Fruit fly (Drosophila melanogaster) whole organism, pupa: ENCODE data around the gene CG1677.

Source experiments
- CG10348 ChIP-seq: fragments of 200-800 bp; sonication (Bioruptor generic); IDR thresholded peaks from 2 replicates; pipeline ENCODE4 v1.3.6; 2022; ENCODE audit warnings: missing biosample characterization, missing genetic modification characterization
- CG12605 ChIP-seq: fragments of 200-800 bp; sonication (Bioruptor generic); IDR thresholded peaks from 2 replicates; pipeline ENCODE4 v1.3.6; 2022; ENCODE audit warnings: missing biosample characterization, missing genetic modification characterization
- CG13204 ChIP-seq: fragments of 200-800 bp; sonication (Bioruptor generic); optimal IDR thresholded peaks from 2 replicates; lab custom pipeline; 2018; ENCODE audit warnings: missing biosample characterization, mild to moderate bottlenecking, missing genetic modification characterization, moderate library complexity
- CG14655 ChIP-seq: fragments of 200-800 bp; sonication (Bioruptor generic); optimal IDR thresholded peaks from 3 replicates; lab custom pipeline; 2017; ENCODE audit warnings: mild to moderate bottlenecking, missing biosample characterization, missing genetic modification reagents, missing genetic modification characterization
- CG15710 ChIP-seq: fragments of 200-800 bp; sonication (Bioruptor generic); optimal IDR thresholded peaks from 2 replicates; lab custom pipeline; 2018; ENCODE audit warnings: missing biosample characterization, mild to moderate bottlenecking, missing genetic modification characterization, moderate library complexity
- CG17806 ChIP-seq: fragments of 200-800 bp; sonication (Bioruptor generic); optimal IDR thresholded peaks from 2 replicates; lab custom pipeline; 2018; ENCODE audit warnings: missing biosample characterization, mild to moderate bottlenecking, missing genetic modification characterization, moderate library complexity
- CG32121 ChIP-seq: fragments of 200-800 bp; sonication (Bioruptor generic); IDR thresholded peaks from 2 replicates; pipeline ENCODE4 v1.3.6; 2022; ENCODE audit warnings: missing biosample characterization, missing genetic modification characterization
- CG34367 ChIP-seq: fragments of 200-800 bp; sonication (Bioruptor generic); optimal IDR thresholded peaks from 2 replicates; lab custom pipeline; 2018; ENCODE audit warnings: missing biosample characterization, mild to moderate bottlenecking, missing genetic modification characterization
- CG4496 ChIP-seq: fragments of 200-800 bp; sonication (Bioruptor generic); IDR thresholded peaks from 3 replicates; pipeline ENCODE4 v1.3.6; 2022; ENCODE audit warnings: missing biosample characterization, missing genetic modification characterization
- CG8159 ChIP-seq: fragments of 200-800 bp; sonication (Bioruptor generic); optimal IDR thresholded peaks from 3 replicates; lab custom pipeline; 2018; ENCODE audit warnings: missing biosample characterization, mild to moderate bottlenecking, missing genetic modification characterization, moderate library complexity
- CG8301 ChIP-seq: fragments of 200-800 bp; sonication (Bioruptor generic); optimal IDR thresholded peaks from 2 replicates; lab custom pipeline; 2018; ENCODE audit warnings: missing biosample characterization, mild to moderate bottlenecking, missing genetic modification characterization
- CG9948 ChIP-seq: fragments of 200-800 bp; sonication (Bioruptor generic); optimal IDR thresholded peaks from 2 replicates; lab custom pipeline; 2018; ENCODE audit warnings: missing biosample characterization, mild to moderate bottlenecking, missing genetic modification characterization, moderate library complexity
- D1 ChIP-seq: fragments of 200-800 bp; sonication (Bioruptor generic); optimal IDR thresholded peaks from 2 replicates; lab custom pipeline; 2018; ENCODE audit warnings: missing biosample characterization, mild to moderate bottlenecking, missing genetic modification characterization, moderate library complexity
- EcR ChIP-seq: fragments of 200-800 bp; sonication (Bioruptor generic); optimal IDR thresholded peaks from 3 replicates; lab custom pipeline; 2019; ENCODE audit warnings: missing biosample characterization, missing genetic modification characterization, mild to moderate bottlenecking, moderate library complexity, missing genetic modification reagents
- Ets98B ChIP-seq: fragments of 200-800 bp; sonication (Bioruptor generic); IDR thresholded peaks from 2 replicates; pipeline ENCODE4 v1.3.6; 2022; ENCODE audit warnings: missing biosample characterization, missing genetic modification characterization
- Pif1A ChIP-seq: fragments of 200-800 bp; sonication (Bioruptor generic); optimal IDR thresholded peaks from 3 replicates; lab custom pipeline; 2016; ENCODE audit warnings: missing biosample characterization, missing genetic modification characterization
- Pif1B ChIP-seq: fragments of 200-800 bp; sonication (Bioruptor generic); optimal IDR thresholded peaks from 3 replicates; lab custom pipeline; 2016; ENCODE audit warnings: missing biosample characterization, missing genetic modification characterization
- Snoo ChIP-seq: fragments of 200-800 bp; sonication (Bioruptor generic); optimal IDR thresholded peaks from 3 replicates; lab custom pipeline; 2017; ENCODE audit warnings: missing biosample characterization, mild to moderate bottlenecking, missing genetic modification characterization, inconsistent platforms
- fd96Ca ChIP-seq: fragments of 200-800 bp; sonication (Bioruptor generic); IDR thresholded peaks from 3 replicates; pipeline ENCODE4 v1.3.6; 2022; ENCODE audit warnings: missing biosample characterization, missing genetic modification characterization
- gl ChIP-seq: fragments of 200-800 bp; sonication (Bioruptor generic); optimal IDR thresholded peaks from 2 replicates; lab custom pipeline; 2018; ENCODE audit warnings: missing biosample characterization, mild to moderate bottlenecking, missing genetic modification characterization
- rn ChIP-seq: fragments of 200-800 bp; sonication (Bioruptor generic); IDR thresholded peaks from 2 replicates; pipeline ENCODE4 v1.3.6; 2022; ENCODE audit warnings: missing biosample characterization, missing genetic modification characterization

The CG1677 gene

dm6 chrX:7412368-7412767 lies 6.8 kb upstream of the CG1677 start, which contains the start of gene CG42704:
Gene CG42704 (plus strand): TSS chrX:7412668.
- TF ChIP-seq CG13204 (GFP tag; lab: Kevin White, UChicago) (no peak), EcR (GFP tag; lab: Kevin White, UChicago) (no peak), Pif1B (GFP tag; lab: Kevin White, UChicago) (no peak), gl (no peak), CG12605 (GFP tag; lab: Robert Waterston, UW) (no peak), Snoo (tag; lab: Kevin White, UChicago) (no peak), CG4496 (GFP tag; lab: Robert Waterston, UW) (no peak), CG10348 (GFP tag; lab: Robert Waterston, UW) (no peak), CG8301 (no peak), CG32121 (GFP tag; lab: Robert Waterston, UW) (no peak)

- TF ChIP-seq EcR (GFP tag; lab: Kevin White, UChicago), result no peak
- no peak for TF ChIP-seq CG8301
- TF ChIP-seq, all 21 proteins: peak for 0
These were observed 6.2 kb upstream of the CG1677 start, which contains the start of gene CG42246 for dm6 chrX:7411806-7412205. Gene CG42246 (minus strand): TSS chrX:7411906.

- TF ChIP-seq CG4496 (GFP tag; lab: Robert Waterston, UW), result no peak
- TF ChIP-seq CG12605 (GFP tag; lab: Robert Waterston, UW), result no peak
These were observed 1.3 kb upstream of the CG1677 start, which contains the start of gene CG32727 for dm6 chrX:7406908-7407307. Gene CG32727 (plus strand): TSS chrX:7407208.

DNA sequence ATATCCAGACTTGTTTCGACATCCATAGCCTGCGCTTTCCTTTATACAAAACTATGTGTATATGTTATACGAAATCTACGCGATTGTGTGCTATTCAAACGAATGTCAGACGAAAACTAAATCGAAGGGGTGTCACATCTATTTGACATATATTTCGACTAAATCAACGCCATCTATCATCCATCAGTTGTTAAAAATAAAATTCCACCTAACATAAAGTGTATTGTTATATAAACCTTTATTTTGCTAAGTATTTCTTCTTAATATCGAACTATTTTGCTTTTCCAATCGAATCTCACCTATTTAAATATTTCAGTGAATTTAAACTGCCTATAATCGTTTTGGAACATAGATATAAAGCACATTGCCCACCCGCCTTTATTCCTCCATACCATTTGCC lies 2.5 kb downstream of the CG1677 start, which contains the start of gene CG15035:
CG15035 (minus strand) TSS at position 101 of the 400 bp plus-strand sequence.
- TF ChIP-seq Ets98B (GFP tag; lab: Robert Waterston, UW) (no peak), Pif1A (GFP tag; lab: Kevin White, UChicago) (no peak), EcR (GFP tag; lab: Kevin White, UChicago) (no peak), D1 (no peak), CG12605 (GFP tag; lab: Robert Waterston, UW) (no peak), gl (no peak)
- TF ChIP-seq, all 21 proteins: peak for 0

dm6 chrX:7382890-7383289 lies 22.7 kb downstream of the CG1677 start, which contains the start of gene CG42781:
Gene CG42781 (minus strand): TSS chrX:7382990.
- TF ChIP-seq CG14655 (GFP tag; lab: Kevin White, UChicago) (no peak), CG17806 (tag; lab: Kevin White, UChicago) (no peak), CG4496 (GFP tag; lab: Robert Waterston, UW) (no peak), CG9948 (tag; lab: Kevin White, UChicago) (no peak), rn (GFP tag; lab: Robert Waterston, UW) (no peak), fd96Ca (no peak), CG12605 (GFP tag; lab: Robert Waterston, UW) (no peak), gl (no peak), D1 (no peak), Snoo (tag; lab: Kevin White, UChicago) (no peak), Pif1B (GFP tag; lab: Kevin White, UChicago) (no peak), CG13204 (GFP tag; lab: Kevin White, UChicago) (no peak), CG34367 (tag; lab: Kevin White, UChicago) (no peak), CG15710 (no peak), CG10348 (GFP tag; lab: Robert Waterston, UW) (no peak), EcR (GFP tag; lab: Kevin White, UChicago) (no peak), CG8159 (tag; lab: Kevin White, UChicago) (no peak)

- peak; percentile 21 for TF ChIP-seq CG8301
- TF ChIP-seq Pif1A (GFP tag; lab: Kevin White, UChicago), result peak; percentile 37
- TF ChIP-seq CG32121 (GFP tag; lab: Robert Waterston, UW), result no peak
- TF ChIP-seq rn (GFP tag; lab: Robert Waterston, UW), result no peak
- peak; percentile 35 for TF ChIP-seq CG9948 (tag; lab: Kevin White, UChicago)
- TF ChIP-seq fd96Ca, result peak; percentile 45; the same call in 1 of the 3 replicates
- no peak for TF ChIP-seq EcR (GFP tag; lab: Kevin White, UChicago)
- no peak for TF ChIP-seq Pif1B (GFP tag; lab: Kevin White, UChicago)
- TF ChIP-seq gl, result no peak
- TF ChIP-seq CG17806 (tag; lab: Kevin White, UChicago), result no peak
- TF ChIP-seq CG10348 (GFP tag; lab: Robert Waterston, UW), result no peak
- no peak for TF ChIP-seq CG4496 (GFP tag; lab: Robert Waterston, UW)
- TF ChIP-seq CG14655 (GFP tag; lab: Kevin White, UChicago), result peak; percentile 37
- TF ChIP-seq CG8159 (tag; lab: Kevin White, UChicago), result peak; percentile 52
- TF ChIP-seq Ets98B (GFP tag; lab: Robert Waterston, UW), result no peak
- peak; percentile 43 for TF ChIP-seq CG15710
- no peak for TF ChIP-seq D1
- no peak for TF ChIP-seq CG13204 (GFP tag; lab: Kevin White, UChicago)
- TF ChIP-seq CG12605 (GFP tag; lab: Robert Waterston, UW), result no peak
- peak; percentile 8 for TF ChIP-seq CG34367 (tag; lab: Kevin White, UChicago)
- TF ChIP-seq Snoo (tag; lab: Kevin White, UChicago), result no peak
These were observed 26.0 kb downstream of the CG1677 start for dm6 chrX:7379569-7379968.

DNA sequence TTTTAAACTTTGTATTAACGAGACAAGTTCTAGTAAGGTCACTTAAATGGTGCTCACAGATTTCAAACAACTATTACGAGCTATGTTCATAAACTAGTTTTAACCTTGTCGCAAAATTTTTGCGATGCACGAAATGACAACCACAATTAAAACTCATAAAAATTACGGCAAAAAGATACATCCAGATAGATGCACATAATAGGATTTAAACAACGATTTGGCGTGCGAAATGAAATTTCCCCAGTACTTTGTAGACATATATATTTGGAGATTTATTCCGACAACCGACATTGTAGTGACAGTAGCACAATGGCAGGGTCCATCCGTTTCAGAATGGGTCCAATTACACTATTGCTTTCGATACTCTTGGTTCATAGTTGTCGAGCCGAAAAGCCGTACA lies 27.8 kb downstream of the CG1677 start, which contains the start of gene CheA7a:
CheA7a (plus strand) TSS at position 301 of the 400 bp plus-strand sequence.
- TF ChIP-seq CG8159 (tag; lab: Kevin White, UChicago) (no peak), fd96Ca (no peak), CG9948 (tag; lab: Kevin White, UChicago) (no peak), CG32121 (GFP tag; lab: Robert Waterston, UW) (no peak)
